Worm (Caenorhabditis elegans) whole organism, L2 larva: ENCODE measurements around the gene ift-74.

ENCODE experiments used
- aly-2 ChIP-seq: fragments of 150-350 bp; optimal IDR thresholded peaks from 2 replicates; lab custom pipeline; 2014; ENCODE audit warnings: missing biosample characterization, missing genetic modification characterization
- ceh-16 ChIP-seq: fragments of 150-350 bp; optimal IDR thresholded peaks from 2 replicates; lab custom pipeline; 2014; ENCODE audit warnings: missing biosample characterization, missing genetic modification characterization
- dmd-4 ChIP-seq: sonication (generic microtip); optimal IDR thresholded peaks from 2 replicates; lab custom pipeline; 2017; ENCODE audit warnings: missing biosample characterization, missing genetic modification characterization
- egl-27 ChIP-seq: sonication (generic microtip); optimal IDR thresholded peaks from 3 replicates; lab custom pipeline; 2017; ENCODE audit warnings: missing biosample characterization, missing genetic modification reagents, missing genetic modification characterization
- elt-1 ChIP-seq: fragments of 150-350 bp; optimal IDR thresholded peaks from 2 replicates; lab custom pipeline; 2014; ENCODE audit warnings: missing biosample characterization, missing genetic modification characterization
- elt-3 ChIP-seq: sonication (generic microtip); optimal IDR thresholded peaks from 2 replicates; lab custom pipeline; 2017; ENCODE audit warnings: missing biosample characterization, missing genetic modification characterization
- mbf-1 ChIP-seq: sonication (generic microtip); optimal IDR thresholded peaks from 2 replicates; lab custom pipeline; 2017; ENCODE audit warnings: missing biosample characterization, missing genetic modification characterization
- nhr-21 ChIP-seq: fragments of 150-350 bp; optimal IDR thresholded peaks from 2 replicates; lab custom pipeline; 2014; ENCODE audit warnings: missing biosample characterization, missing genetic modification characterization
- nhr-6 ChIP-seq: fragments of 150-350 bp; optimal IDR thresholded peaks from 2 replicates; lab custom pipeline; 2014; ENCODE audit warnings: missing biosample characterization, missing genetic modification characterization
- nhr-77 ChIP-seq: fragments of 150-350 bp; optimal IDR thresholded peaks from 2 replicates; lab custom pipeline; 2014; ENCODE audit warnings: missing biosample characterization, missing genetic modification characterization
- snpc-4 ChIP-seq: fragments of 150-350 bp; optimal IDR thresholded peaks from 2 replicates; lab custom pipeline; 2014; ENCODE audit warnings: missing biosample characterization, missing genetic modification characterization

DNA sequence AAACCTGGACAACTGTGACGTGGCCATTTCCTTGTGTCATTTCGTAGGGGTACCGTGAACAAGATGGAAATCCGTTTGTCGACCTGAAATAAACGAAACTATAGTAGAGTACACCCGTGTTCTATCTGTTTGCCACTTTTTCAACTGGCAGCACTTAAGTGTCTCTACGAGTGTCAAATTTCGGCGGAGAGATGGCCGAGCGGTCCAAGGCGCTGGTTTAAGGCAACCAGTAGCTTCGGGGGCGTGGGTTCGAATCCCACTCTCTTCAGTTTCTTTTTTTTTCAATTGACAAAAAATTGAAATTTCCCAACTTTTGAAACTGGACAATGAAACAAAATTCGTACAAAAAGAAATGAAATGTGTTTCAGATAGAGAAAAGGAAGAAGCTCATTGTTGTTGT, 41.8 kb downstream of the ift-74 start:
- TF ChIP-seq elt-1 (tag; lab: Kevin White, UChicago) (no peak), aly-2 (no peak), nhr-21 (tag; lab: Kevin White, UChicago) (no peak), mbf-1 (tag; lab: Kevin White, UChicago) (no peak), nhr-6 (no peak), elt-3 (tag; lab: Kevin White, UChicago) (no peak), egl-27 (tag; lab: Kevin White, UChicago) (no peak), dmd-4 (tag; lab: Kevin White, UChicago) (no peak), ceh-16 (tag; lab: Kevin White, UChicago) (no peak), snpc-4 (peak; percentile 17), nhr-77 (no peak)
